Fruit fly (Drosophila melanogaster) whole organism, embryonic: ENCODE measurements around the gene CG42268.

Source experiments
- Antp ChIP-seq: fragments of 200-800 bp; sonication (Bioruptor generic); optimal IDR thresholded peaks from 3 replicates; lab custom pipeline; 2016; ENCODE audit warnings: missing biosample characterization, missing genetic modification characterization
- Blimp-1 ChIP-seq: fragments of 200-800 bp; sonication (Bioruptor generic); optimal IDR thresholded peaks from 3 replicates; lab custom pipeline; 2018; ENCODE audit warnings: missing biosample characterization, missing genetic modification characterization, mild to moderate bottlenecking, moderate library complexity, missing genetic modification reagents
- CG10959 ChIP-seq: fragments of 200-800 bp; sonication (Bioruptor generic); IDR thresholded peaks from 2 replicates; pipeline ENCODE4 v1.3.6; 2022; ENCODE audit warnings: missing biosample characterization, missing genetic modification characterization
- CG13775 ChIP-seq: fragments of 200-800 bp; sonication (Bioruptor generic); optimal IDR thresholded peaks from 3 replicates; lab custom pipeline; 2017; ENCODE audit warnings: missing biosample characterization, mild to moderate bottlenecking, missing genetic modification characterization
- CG17328 ChIP-seq: fragments of 200-800 bp; sonication (Bioruptor generic); IDR thresholded peaks from 2 replicates; pipeline ENCODE4 v1.3.6; 2022; ENCODE audit warnings: missing biosample characterization, missing genetic modification characterization
- CG17568 ChIP-seq: fragments of 200-800 bp; sonication (Bioruptor generic); optimal IDR thresholded peaks from 2 replicates; lab custom pipeline; 2018; ENCODE audit warnings: missing biosample characterization, mild to moderate bottlenecking, missing genetic modification characterization, moderate library complexity
- CG17829 ChIP-seq: fragments of 200-800 bp; optimal IDR thresholded peaks from 2 replicates; lab custom pipeline; 2019; ENCODE audit warnings: missing biosample characterization, mild to moderate bottlenecking, missing genetic modification characterization, moderate library complexity
- CG18011 ChIP-seq: fragments of 200-800 bp; sonication (Bioruptor generic); optimal IDR thresholded peaks from 2 replicates; lab custom pipeline; 2017; ENCODE audit warnings: missing biosample characterization, missing genetic modification characterization, mild to moderate bottlenecking, moderate library complexity, missing genotype
- CG18262 ChIP-seq: fragments of 200-800 bp; optimal IDR thresholded peaks from 3 replicates; lab custom pipeline; 2019; ENCODE audit warnings: missing biosample characterization, mild to moderate bottlenecking, missing genetic modification characterization, moderate library complexity
- CG18764 ChIP-seq: fragments of 200-800 bp; sonication (Bioruptor generic); optimal IDR thresholded peaks from 3 replicates; lab custom pipeline; 2016; ENCODE audit warnings: missing biosample characterization, missing genetic modification characterization
- CG2889 ChIP-seq: fragments of 200-800 bp; sonication (Bioruptor generic); IDR thresholded peaks from 3 replicates; pipeline ENCODE4 v1.3.6; 2022; ENCODE audit warnings: missing biosample characterization, missing genetic modification characterization
- CG32767 ChIP-seq: fragments of 200-800 bp; sonication (Bioruptor generic); IDR thresholded peaks from 2 replicates; pipeline ENCODE4 v1.3.6; 2022; ENCODE audit warnings: missing biosample characterization, missing genetic modification characterization
- CG4282 ChIP-seq: fragments of 200-800 bp; sonication (Bioruptor generic); optimal IDR thresholded peaks from 2 replicates; lab custom pipeline; 2016; ENCODE audit warnings: missing biosample characterization, missing genetic modification characterization
- CG4328 ChIP-seq: fragments of 200-800 bp; sonication (Bioruptor generic); optimal IDR thresholded peaks from 3 replicates; lab custom pipeline; 2017; ENCODE audit warnings: missing biosample characterization, missing genetic modification reagents, missing genetic modification characterization
- CG9797 ChIP-seq: fragments of 200-800 bp; sonication (Bioruptor generic); optimal IDR thresholded peaks from 3 replicates; lab custom pipeline; 2018; ENCODE audit warnings: missing biosample characterization, mild to moderate bottlenecking, missing genetic modification characterization
- Dll ChIP-seq: fragments of 200-800 bp; sonication (Bioruptor generic); IDR thresholded peaks from 4 replicates; pipeline ENCODE4 v1.3.6; 2022; ENCODE audit warnings: missing biosample characterization, missing genetic modification characterization; ENCODE audit not compliant: partially characterized antibody
- Drgx ChIP-seq: fragments of 200-800 bp; sonication (Bioruptor generic); IDR thresholded peaks from 2 replicates; pipeline ENCODE4 v1.3.6; 2022; ENCODE audit warnings: missing biosample characterization, missing genetic modification characterization
- HHEX ChIP-seq: fragments of 200-800 bp; sonication (Bioruptor generic); optimal IDR thresholded peaks from 3 replicates; lab custom pipeline; 2017; ENCODE audit warnings: missing biosample characterization, mild to moderate bottlenecking, missing genetic modification characterization, missing genetic modification reagents
- Hr51 ChIP-seq, 2 experiments: fragments of 200-800 bp; sonication (Bioruptor generic); optimal IDR thresholded peaks; 2 replicates in 1 of 2; 3 replicates in 1 of 2; lab custom pipeline; 2016 to 2018; ENCODE audit warnings: missing biosample characterization in 2 of 2, missing genetic modification characterization in 2 of 2, mild to moderate bottlenecking in 1 of 2, moderate library complexity in 1 of 2
- Kr ChIP-seq: fragments of 200-800 bp; sonication (Bioruptor generic); optimal IDR thresholded peaks from 2 replicates; lab custom pipeline; 2017; ENCODE audit warnings: missing biosample characterization, mild to moderate bottlenecking, missing genetic modification characterization
- Mes4 ChIP-seq: fragments of 200-800 bp; sonication (Bioruptor generic); optimal IDR thresholded peaks from 2 replicates; lab custom pipeline; 2016; ENCODE audit warnings: missing biosample characterization, missing genetic modification characterization
- Mrtf ChIP-seq: fragments of 200-800 bp; sonication (Bioruptor generic); IDR thresholded peaks from 3 replicates; pipeline ENCODE4 v1.3.6; 2022; ENCODE audit warnings: missing biosample characterization, missing genetic modification characterization
- NfI ChIP-seq: fragments of 200-800 bp; sonication (Bioruptor generic); optimal IDR thresholded peaks from 3 replicates; lab custom pipeline; 2018; ENCODE audit warnings: missing biosample characterization, mild to moderate bottlenecking, missing genetic modification characterization, moderate library complexity
- Oaz ChIP-seq: fragments of 200-800 bp; sonication (Bioruptor generic); IDR thresholded peaks from 2 replicates; pipeline ENCODE4 v1.3.6; 2022; ENCODE audit warnings: missing biosample characterization, missing genetic modification characterization
- Ravus ChIP-seq: fragments of 200-800 bp; sonication (Bioruptor generic); IDR thresholded peaks from 2 replicates; pipeline ENCODE4 v1.3.6; 2022; ENCODE audit warnings: missing biosample characterization, missing genetic modification characterization
- Side ChIP-seq: fragments of 200-800 bp; sonication (Bioruptor generic); optimal IDR thresholded peaks from 2 replicates; lab custom pipeline; 2016; ENCODE audit warnings: missing biosample characterization, missing genetic modification characterization
- Spps ChIP-seq: fragments of 200-800 bp; sonication (Bioruptor generic); optimal IDR thresholded peaks from 2 replicates; lab custom pipeline; 2018; ENCODE audit warnings: missing biosample characterization, mild to moderate bottlenecking, missing genetic modification characterization
- abd-A ChIP-seq: fragments of 200-800 bp; sonication (Bioruptor generic); optimal IDR thresholded peaks from 3 replicates; lab custom pipeline; 2019; ENCODE audit warnings: missing biosample characterization, mild to moderate bottlenecking, missing genetic modification characterization, moderate library complexity
- al ChIP-seq: fragments of 200-800 bp; sonication (Bioruptor generic); IDR thresholded peaks from 2 replicates; pipeline ENCODE4 v1.3.6; 2022; ENCODE audit warnings: missing biosample characterization, missing genetic modification characterization
- bab2 ChIP-seq: fragments of 200-800 bp; sonication (Bioruptor generic); optimal IDR thresholded peaks from 2 replicates; lab custom pipeline; 2016; ENCODE audit warnings: missing biosample characterization, missing genetic modification characterization
- bbx ChIP-seq: fragments of 200-800 bp; sonication (Bioruptor generic); IDR thresholded peaks from 2 replicates; pipeline ENCODE4 v1.3.6; 2022; ENCODE audit warnings: missing biosample characterization, missing genetic modification characterization; ENCODE audit not compliant: partially characterized antibody
- dimm ChIP-seq: fragments of 200-800 bp; sonication (Bioruptor generic); IDR thresholded peaks from 2 replicates; pipeline ENCODE4 v1.3.6; 2022; ENCODE audit warnings: missing biosample characterization, missing genetic modification characterization
- dmrt99B ChIP-seq: fragments of 200-800 bp; sonication (Bioruptor generic); optimal IDR thresholded peaks from 2 replicates; lab custom pipeline; 2018; ENCODE audit warnings: missing biosample characterization, mild to moderate bottlenecking, missing genetic modification characterization, moderate library complexity
- fru ChIP-seq: fragments of >200 bp; optimal IDR thresholded peaks from 2 replicates; lab custom pipeline; 2017
- gt ChIP-seq: fragments of 200-800 bp; sonication (Bioruptor generic); IDR thresholded peaks from 2 replicates; pipeline ENCODE4 v1.3.6; 2022; ENCODE audit warnings: missing biosample characterization, missing genetic modification characterization
- jing ChIP-seq: fragments of 200-800 bp; sonication (Bioruptor generic); optimal IDR thresholded peaks from 2 replicates; lab custom pipeline; 2018; ENCODE audit warnings: missing biosample characterization, mild to moderate bottlenecking, missing genetic modification characterization
- jumu ChIP-seq: fragments of 200-800 bp; sonication (Bioruptor generic); optimal IDR thresholded peaks from 3 replicates; lab custom pipeline; 2016; ENCODE audit warnings: missing biosample characterization, missing genetic modification characterization
- klu ChIP-seq: fragments of 200-800 bp; sonication (Bioruptor generic); IDR thresholded peaks from 2 replicates; pipeline ENCODE4 v1.3.6; 2022; ENCODE audit warnings: missing biosample characterization, missing genetic modification characterization
- lbe ChIP-seq: fragments of 200-800 bp; sonication (Bioruptor generic); optimal IDR thresholded peaks from 2 replicates; lab custom pipeline; 2016; ENCODE audit warnings: missing biosample characterization, mild to moderate bottlenecking, missing genetic modification characterization
- lov ChIP-seq, 2 experiments: fragments of 200-800 bp in 1 of 2; fragments of >200 bp in 1 of 2; sonication (Bioruptor generic) in 1 of 2; IDR thresholded peaks in 1 of 2; optimal IDR thresholded peaks in 1 of 2; 2 replicates in 1 of 2; 3 replicates in 1 of 2; pipeline versions ENCODE4 v1.3.6 to Lab custom; 2017 to 2022; ENCODE audit warnings: missing biosample characterization in 1 of 2, missing genetic modification characterization in 1 of 2
- pum ChIP-seq: fragments of 200-800 bp; sonication (Bioruptor generic); optimal IDR thresholded peaks from 2 replicates; lab custom pipeline; 2016; ENCODE audit warnings: missing biosample characterization, missing genetic modification characterization
- ranshi ChIP-seq: fragments of 200-800 bp; sonication (Bioruptor generic); IDR thresholded peaks from 2 replicates; pipeline ENCODE4 v1.3.6; 2022; ENCODE audit warnings: missing biosample characterization, missing genetic modification characterization
- salm ChIP-seq: fragments of 200-800 bp; sonication (Bioruptor generic); optimal IDR thresholded peaks from 2 replicates; lab custom pipeline; 2018; ENCODE audit warnings: missing biosample characterization, mild to moderate bottlenecking, missing genetic modification characterization
- schlank ChIP-seq: fragments of 200-800 bp; sonication (Bioruptor generic); optimal IDR thresholded peaks from 2 replicates; lab custom pipeline; 2018; ENCODE audit warnings: missing biosample characterization, mild to moderate bottlenecking, missing genetic modification characterization
- sima ChIP-seq: fragments of 200-800 bp; sonication (Bioruptor generic); optimal IDR thresholded peaks from 2 replicates; lab custom pipeline; 2016; ENCODE audit warnings: missing biosample characterization, missing genetic modification characterization
- trh ChIP-seq: fragments of 200-800 bp; sonication (Bioruptor generic); optimal IDR thresholded peaks from 2 replicates; lab custom pipeline; 2016; ENCODE audit warnings: missing biosample characterization, missing genetic modification characterization

Gene CG42268

DNA sequence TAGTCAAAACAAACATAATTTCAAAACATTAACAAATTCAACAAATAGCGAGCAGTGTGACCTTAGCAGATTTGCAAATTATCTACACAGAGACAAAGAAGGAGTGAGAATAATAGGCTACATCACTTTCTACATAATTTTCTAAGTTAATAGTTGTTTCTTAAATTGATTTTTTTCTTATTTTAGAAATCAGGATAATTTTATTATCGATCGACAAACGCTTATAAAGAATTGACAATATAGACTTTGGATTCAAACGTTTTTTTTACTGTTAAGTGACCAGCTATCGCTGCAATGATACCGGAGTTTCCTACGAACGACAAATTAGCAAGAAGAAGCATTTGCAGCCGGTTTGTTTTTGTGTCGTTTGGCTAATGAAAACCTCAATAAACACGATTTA lies 37.1 kb downstream of the CG42268 start, which contains the start of the genes nbs and defl (continued):
- TF ChIP-seq trh: no peak
- no peak for TF ChIP-seq bbx (GFP tag; lab: Robert Waterston, UW)
- 0 out of 3 replicates have a peak, but pooled peaks have one; percentile 49 for TF ChIP-seq Mrtf
- 0 out of 2 replicates have a peak, but pooled peaks have one; percentile 14 for TF ChIP-seq CG17328 (GFP tag; lab: Robert Waterston, UW)
- no peak for TF ChIP-seq lov (optimal IDR thresholded peaks at IDR 0.05; lab: Kevin White, UChicago)
- TF ChIP-seq lov (GFP tag; IDR thresholded peaks at IDR 0.05; lab: Robert Waterston, UW): 0 out of 3 replicates have a peak, but pooled peaks have one; percentile 20
- TF ChIP-seq Ravus: peak; percentile 43
- no peak for TF ChIP-seq CG4282 (GFP tag; lab: Kevin White, UChicago)
- no peak for TF ChIP-seq Blimp-1 (GFP tag; lab: Kevin White, UChicago)
- TF ChIP-seq ranshi (GFP tag; lab: Robert Waterston, UW): peak; percentile 71
- peak; percentile 68 for TF ChIP-seq bab2 (GFP tag; lab: Kevin White, UChicago)
- no peak for TF ChIP-seq schlank (tag; lab: Kevin White, UChicago)
- TF ChIP-seq Side (GFP tag; lab: Kevin White, UChicago): peak; percentile 75
- TF ChIP-seq dimm (GFP tag; lab: Robert Waterston, UW): no peak
- no peak for TF ChIP-seq Kr (GFP tag; lab: Kevin White, UChicago)
- no peak for TF ChIP-seq CG17568
- no peak for TF ChIP-seq salm (tag; lab: Kevin White, UChicago)
- peak; percentile 57 for TF ChIP-seq CG18764
- no peak for TF ChIP-seq fru
- peak; percentile 39 for TF ChIP-seq CG13775 (GFP tag; lab: Kevin White, UChicago)
- no peak for TF ChIP-seq Spps (tag; lab: Kevin White, UChicago)
- TF ChIP-seq CG10959: no peak
- peak; percentile 22 for TF ChIP-seq CG18011 (GFP tag; lab: Kevin White, UChicago)
- peak; percentile 54; the same call in 2 of the 3 replicates for TF ChIP-seq CG2889 (GFP tag; lab: Robert Waterston, UW)
- peak; percentile 55 for TF ChIP-seq CG4328 (GFP tag; lab: Kevin White, UChicago)
- no peak for TF ChIP-seq dmrt99B (tag; lab: Kevin White, UChicago)
- TF ChIP-seq klu (GFP tag; lab: Robert Waterston, UW): peak; percentile 48; the same call in 1 of the 2 replicates
- peak; percentile 66 for TF ChIP-seq lbe (GFP tag; lab: Kevin White, UChicago)
- TF ChIP-seq HHEX: peak; percentile 16
- no peak for TF ChIP-seq abd-A (tag; lab: Kevin White, UChicago)
- peak; percentile 73 for TF ChIP-seq CG17829
- peak; percentile 41 for TF ChIP-seq NfI (GFP tag; lab: Kevin White, UChicago)
- peak; percentile 48 for TF ChIP-seq Antp (GFP tag; lab: Kevin White, UChicago)
- TF ChIP-seq al (GFP tag; lab: Robert Waterston, UW): peak; percentile 76
- peak; percentile 74 for TF ChIP-seq CG18262 (tag; lab: Kevin White, UChicago)
- no peak for TF ChIP-seq sima (GFP tag; lab: Kevin White, UChicago)
- TF ChIP-seq Mes4 (GFP tag; lab: Kevin White, UChicago): peak; percentile 8
- TF ChIP-seq jumu (GFP tag; lab: Kevin White, UChicago): peak; percentile 63
- TF ChIP-seq pum (GFP tag; lab: Kevin White, UChicago): peak; percentile 61
- TF ChIP-seq Hr51 (GFP tag; optimal IDR thresholded peaks at IDR 0.05; lab: Kevin White, UChicago): peak in 1 of 2 experiments; percentile 1
- TF ChIP-seq CG32767: peak; percentile 53; the same call in 1 of the 2 replicates
- TF ChIP-seq jing (GFP tag; lab: Kevin White, UChicago): no peak
- TF ChIP-seq Drgx (GFP tag; lab: Robert Waterston, UW): peak; percentile 50; the same call in 1 of the 2 replicates
- no peak for TF ChIP-seq Oaz (GFP tag; lab: Robert Waterston, UW)
- no peak for TF ChIP-seq gt
- TF ChIP-seq Dll (GFP tag; lab: Robert Waterston, UW): peak; percentile 75
- peak; percentile 57 for TF ChIP-seq CG9797 (GFP tag; lab: Kevin White, UChicago)
- TF ChIP-seq, all 482 proteins: peak for 264
